Fruit fly (Drosophila melanogaster) Kc167 (cell line): Measurements from ENCODE around the gene cnc.

Experiments
- Myc ChIP-seq: fragments of >200 bp; optimal IDR thresholded peaks from 2 replicates; lab custom pipeline; 2017; ENCODE audit warnings: missing external identifiers
- Sin3A ChIP-seq: fragments of >200 bp; optimal IDR thresholded peaks from 2 replicates; lab custom pipeline; 2018; ENCODE audit warnings: missing external identifiers
- h ChIP-seq: fragments of >200 bp; optimal IDR thresholded peaks from 3 replicates; lab custom pipeline; 2018; ENCODE audit warnings: missing external identifiers
- insv ChIP-seq: fragments of >200 bp; optimal IDR thresholded peaks from 3 replicates; lab custom pipeline; 2018; ENCODE audit warnings: missing external identifiers
- psq ChIP-seq: fragments of >200 bp; optimal IDR thresholded peaks from 2 replicates; lab custom pipeline; 2017; ENCODE audit warnings: missing external identifiers
- ttk ChIP-seq: sonication (Bioruptor generic); optimal IDR thresholded peaks from 2 replicates; lab custom pipeline; 2017; ENCODE audit warnings: missing external identifiers

DNA sequence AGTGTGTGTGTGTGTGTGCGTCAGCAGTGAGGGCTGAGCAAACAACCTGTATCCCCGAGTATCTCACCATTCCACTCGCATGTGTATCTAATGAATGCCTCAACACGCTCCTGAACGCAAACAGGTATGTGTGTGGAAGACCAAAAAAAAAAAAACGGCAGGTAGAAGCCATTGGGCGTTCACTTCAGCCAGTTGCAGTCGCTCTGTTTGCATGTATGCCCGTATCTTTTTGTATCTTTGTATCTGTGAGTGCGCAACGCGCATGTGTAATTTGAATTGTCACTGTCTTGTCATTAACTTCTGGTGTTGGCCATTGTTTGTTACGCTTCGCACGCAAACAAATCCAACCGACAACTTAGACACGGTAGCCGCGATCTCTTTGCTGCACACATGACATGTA lies 33.1 kb downstream of the cnc start:
- TF ChIP-seq Myc (lab: Kevin White, UChicago): no peak
- no peak for TF ChIP-seq ttk
- TF ChIP-seq psq (lab: Kevin White, UChicago): no peak
- TF ChIP-seq h: no peak
- TF ChIP-seq insv (lab: Kevin White, UChicago): no peak
- TF ChIP-seq Sin3A (lab: Kevin White, UChicago): no peak
